Worm (Caenorhabditis elegans): ENCODE data around the gene glb-34.

DNA sequence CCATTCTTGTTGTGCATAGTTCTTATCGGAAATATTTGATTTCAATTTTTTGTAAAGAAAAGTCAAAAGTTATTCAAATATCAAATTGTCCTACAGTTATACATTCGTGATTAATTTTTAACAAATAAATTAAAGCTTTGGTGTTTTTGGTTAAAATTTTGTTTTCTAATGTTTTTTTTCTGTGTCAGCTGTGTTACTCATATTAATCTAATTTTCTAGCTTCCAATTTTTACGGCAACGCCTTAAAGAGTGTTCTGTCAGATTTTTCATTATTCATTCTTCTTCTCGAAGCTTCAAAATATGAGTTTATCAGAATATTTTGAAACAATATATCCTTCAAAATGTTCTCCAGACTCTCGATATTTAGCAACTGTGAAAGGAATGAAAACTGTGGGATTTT is 48.9 kb downstream of the glb-34 start, which contains the start of gene srh-63:
- TF ChIP-seq F49E8.2 (tag; optimal IDR thresholded peaks at IDR 0.05; ENCODE audit: borderline replicate concordance) (no peak), nhr-28 (tag; optimal IDR thresholded peaks at IDR 0.05) (no peak), nhr-77 (tag; optimal IDR thresholded peaks at IDR 0.05) (no peak), aly-2 (tag; optimal IDR thresholded peaks at IDR 0.05) (no peak), daf-12 (tag; optimal IDR thresholded peaks at IDR 0.05) (no peak), unc-62 (GFP tag; optimal IDR thresholded peaks at IDR 0.05 in 1 of 2) (no peak), unc-62 (tag; optimal IDR thresholded peaks at IDR 0.05) (no peak), ceh-28 (tag; optimal IDR thresholded peaks at IDR 0.05) (no peak), Y48G9A.11 (GFP tag; IDR thresholded peaks at IDR 0.05) (no peak), R02D3.7 (tag; optimal IDR thresholded peaks at IDR 0.05) (no peak), duxl-1 (tag; optimal IDR thresholded peaks at IDR 0.05; ENCODE audit: poor library complexity) (no peak), egl-27 (tag; optimal IDR thresholded peaks at IDR 0.05) (no peak), ztf-11 (tag; optimal IDR thresholded peaks at IDR 0.05) (no peak), ceh-62 (tag; optimal IDR thresholded peaks at IDR 0.05) (no peak), saeg-2 (GFP tag; IDR thresholded peaks at IDR 0.05) (no peak)
